Worm (Caenorhabditis elegans) whole organism, L4 larva: Measurements from ENCODE around the gene T10D4.7.

ENCODE experiments used
- D1046.2 ChIP-seq: fragments of 200-800 bp; sonication (Bioruptor generic); IDR thresholded peaks from 2 replicates; pipeline ENCODE4 v1.3.6; 2022; ENCODE audit warnings: missing genetic modification characterization, missing compliant biosample characterization
- F10B5.3 ChIP-seq: sonication (generic microtip); optimal IDR thresholded peaks from 2 replicates; lab custom pipeline; 2016; ENCODE audit warnings: mild to moderate bottlenecking, missing genetic modification characterization, missing compliant biosample characterization
- F37D6.2 ChIP-seq: sonication (generic microtip); optimal IDR thresholded peaks from 2 replicates; lab custom pipeline; 2016; ENCODE audit warnings: mild to moderate bottlenecking, missing genetic modification characterization, missing compliant biosample characterization
- F49E8.2 ChIP-seq: sonication (generic microtip); optimal IDR thresholded peaks from 2 replicates; lab custom pipeline; 2016; ENCODE audit warnings: missing compliant biosample characterization, mild to moderate bottlenecking, missing genetic modification characterization, borderline replicate concordance
- T26A8.4 ChIP-seq: fragments of 200-800 bp; sonication (Bioruptor generic); IDR thresholded peaks from 2 replicates; pipeline ENCODE4 v1.3.6; 2022; ENCODE audit warnings: missing genetic modification characterization, missing compliant biosample characterization
- Y105C5A.15 ChIP-seq: fragments of 200-800 bp; sonication (Bioruptor generic); IDR thresholded peaks from 2 replicates; pipeline ENCODE4 v1.3.6; 2022; ENCODE audit warnings: missing genetic modification characterization, missing compliant biosample characterization
- Y5F2A.4 ChIP-seq: fragments of 200-800 bp; sonication (Bioruptor generic); optimal IDR thresholded peaks from 2 replicates; lab custom pipeline; 2018; ENCODE audit warnings: mild to moderate bottlenecking, missing genetic modification characterization, missing compliant biosample characterization
- ZK337.2 ChIP-seq: fragments of 200-800 bp; sonication (Bioruptor generic); IDR thresholded peaks from 2 replicates; pipeline ENCODE4 v1.3.6; 2022; ENCODE audit warnings: missing genetic modification reagents, missing genetic modification characterization, missing compliant biosample characterization
- aha-1 ChIP-seq: fragments of 150-350 bp; peaks from one replicate; lab custom pipeline; 2014; ENCODE audit warnings: missing biosample characterization, missing genetic modification characterization
- attf-4 ChIP-seq: sonication (generic microtip); optimal IDR thresholded peaks from 3 replicates; lab custom pipeline; 2017; ENCODE audit warnings: missing biosample characterization, missing genetic modification characterization
- ceh-20 ChIP-seq: fragments of 200-800 bp; sonication (Bioruptor generic); IDR thresholded peaks from 2 replicates; pipeline ENCODE4 v1.3.6; 2022; ENCODE audit warnings: missing genetic modification reagents, missing genetic modification characterization, missing compliant biosample characterization
- ceh-28 ChIP-seq: fragments of 150-350 bp; optimal IDR thresholded peaks from 2 replicates; lab custom pipeline; 2014; ENCODE audit warnings: missing biosample characterization, missing genetic modification reagents, missing genetic modification characterization
- cey-2 ChIP-seq: sonication (generic microtip); optimal IDR thresholded peaks from 3 replicates; lab custom pipeline; 2017; ENCODE audit warnings: missing genetic modification characterization, mild to moderate bottlenecking, missing compliant biosample characterization, antibody characterized with exemption, borderline replicate concordance; ENCODE audit not compliant: insufficient read depth
- ctbp-1 ChIP-seq: fragments of 200-800 bp; sonication (Bioruptor generic); IDR thresholded peaks from 2 replicates; pipeline ENCODE4 v1.3.6; 2022; ENCODE audit warnings: missing genetic modification reagents, missing genetic modification characterization, missing compliant biosample characterization
- daf-19 ChIP-seq: fragments of 200-800 bp; sonication (Bioruptor generic); conservative IDR thresholded peaks from 2 replicates; pipeline ENCODE4 v1.3.6; 2022; ENCODE audit warnings: missing genetic modification characterization, missing compliant biosample characterization
- daf-8 ChIP-seq: fragments of 200-800 bp; sonication (Bioruptor generic); IDR thresholded peaks from 2 replicates; pipeline ENCODE4 v1.3.6; 2022; ENCODE audit warnings: missing genetic modification characterization, missing compliant biosample characterization
- dpl-1 ChIP-seq: fragments of 150-350 bp; optimal IDR thresholded peaks from 2 replicates; lab custom pipeline; 2014; ENCODE audit warnings: missing biosample characterization, missing genetic modification reagents, missing genetic modification characterization
- fkh-10 ChIP-seq: fragments of 150-350 bp; optimal IDR thresholded peaks from 2 replicates; lab custom pipeline; 2014; ENCODE audit warnings: missing biosample characterization, missing genetic modification reagents, missing genetic modification characterization
- gei-8 ChIP-seq: fragments of 200-800 bp; sonication (Bioruptor generic); optimal IDR thresholded peaks from 2 replicates; lab custom pipeline; 2018; ENCODE audit warnings: mild to moderate bottlenecking, missing genetic modification characterization, missing compliant biosample characterization
- hlh-11 ChIP-seq: fragments of 200-800 bp; sonication (Bioruptor generic); optimal IDR thresholded peaks from 2 replicates; lab custom pipeline; 2018; ENCODE audit warnings: mild to moderate bottlenecking, missing genetic modification characterization, missing compliant biosample characterization
- hmg-1.1 ChIP-seq: fragments of 200-800 bp; sonication (Bioruptor generic); IDR thresholded peaks from 2 replicates; pipeline ENCODE4 v1.3.6; 2022; ENCODE audit warnings: missing genetic modification reagents, missing genetic modification characterization, missing compliant biosample characterization
- lin-1 ChIP-seq: fragments of 200-800 bp; sonication (Bioruptor generic); IDR thresholded peaks from 2 replicates; pipeline ENCODE4 v1.3.6; 2022; ENCODE audit warnings: missing genetic modification reagents, missing genetic modification characterization, missing compliant biosample characterization
- lsy-2 ChIP-seq, 2 experiments: fragments of 150-350 bp in 1 of 2; sonication (generic microtip) in 1 of 2; optimal IDR thresholded peaks; 2 replicates each; lab custom pipeline; 2014 to 2017; ENCODE audit warnings: missing biosample characterization in 2 of 2, missing genetic modification characterization in 2 of 2
- madf-5 ChIP-seq, 2 experiments: fragments of 200-800 bp; sonication (Bioruptor generic); IDR thresholded peaks; 2 replicates each; pipeline ENCODE4 v1.3.6; 2022; ENCODE audit warnings: missing compliant biosample characterization in 2 of 2, missing genetic modification characterization in 2 of 2
- madf-9 ChIP-seq: fragments of 200-800 bp; sonication (Bioruptor generic); conservative IDR thresholded peaks from 2 replicates; pipeline ENCODE4 v1.3.6; 2022; ENCODE audit warnings: missing genetic modification reagents, missing genetic modification characterization, missing compliant biosample characterization
- mdl-1 ChIP-seq, 2 experiments: fragments of 150-350 bp in 1 of 2; sonication (generic microtip) in 1 of 2; optimal IDR thresholded peaks; 2 replicates each; lab custom pipeline; 2014 to 2017; ENCODE audit warnings: missing biosample characterization in 2 of 2, missing genetic modification characterization in 2 of 2
- mes-2 ChIP-seq: sonication (generic microtip); optimal IDR thresholded peaks from 2 replicates; lab custom pipeline; 2016; ENCODE audit warnings: missing genotype, mild to moderate bottlenecking, missing genetic modification characterization, missing compliant biosample characterization; ENCODE audit not compliant: poor library complexity, severe bottlenecking
- nhr-10 ChIP-seq: fragments of 150-350 bp; optimal IDR thresholded peaks from 2 replicates; lab custom pipeline; 2014; ENCODE audit warnings: missing biosample characterization, missing genetic modification characterization
- nhr-11 ChIP-seq: fragments of 150-350 bp; optimal IDR thresholded peaks from 2 replicates; lab custom pipeline; 2014; ENCODE audit warnings: missing biosample characterization, missing genetic modification characterization
- nhr-76 ChIP-seq: fragments of 150-350 bp; optimal IDR thresholded peaks from 2 replicates; lab custom pipeline; 2014; ENCODE audit warnings: missing biosample characterization, missing genetic modification characterization
- nhr-77 ChIP-seq: fragments of 150-350 bp; optimal IDR thresholded peaks from 2 replicates; lab custom pipeline; 2014; ENCODE audit warnings: missing biosample characterization, missing genetic modification characterization
- php-3 ChIP-seq: fragments of 200-800 bp; sonication (Bioruptor generic); IDR thresholded peaks from 2 replicates; pipeline ENCODE4 v1.3.6; 2022; ENCODE audit warnings: missing genetic modification reagents, missing genetic modification characterization, missing compliant biosample characterization
- saeg-2 ChIP-seq: fragments of 200-800 bp; sonication (Bioruptor generic); IDR thresholded peaks from 2 replicates; pipeline ENCODE4 v1.3.6; 2022; ENCODE audit warnings: missing genetic modification reagents, missing genetic modification characterization, missing compliant biosample characterization
- set-16 ChIP-seq: fragments of 200-800 bp; sonication (Bioruptor generic); IDR thresholded peaks from 2 replicates; pipeline ENCODE4 v1.3.6; 2022; ENCODE audit warnings: missing genetic modification reagents, missing genetic modification characterization, missing compliant biosample characterization
- snpc-1.2 ChIP-seq: fragments of 200-800 bp; sonication (Bioruptor generic); IDR thresholded peaks from 2 replicates; pipeline ENCODE4 v1.3.6; 2022; ENCODE audit warnings: missing genetic modification reagents, missing genetic modification characterization, missing compliant biosample characterization
- snpc-4 ChIP-seq: fragments of 150-350 bp; optimal IDR thresholded peaks from 2 replicates; lab custom pipeline; 2014; ENCODE audit warnings: missing biosample characterization, missing genetic modification characterization
- spr-3 ChIP-seq: fragments of 200-800 bp; sonication (Bioruptor generic); optimal IDR thresholded peaks from 2 replicates; lab custom pipeline; 2018; ENCODE audit warnings: mild to moderate bottlenecking, missing genetic modification characterization, missing compliant biosample characterization
- tag-97 ChIP-seq: fragments of 200-800 bp; sonication (Bioruptor generic); IDR thresholded peaks from 2 replicates; pipeline ENCODE4 v1.3.6; 2022; ENCODE audit warnings: missing genetic modification characterization, missing compliant biosample characterization

T10D4.7 gene

ce11 chrII:3117471-3117870, at the start of gene T10D4.7:
TSS of gene T10D4.7 (plus strand) at chrII:3117771.
- TF ChIP-seq saeg-2 (GFP tag; lab: Robert Waterston, UW) = no peak
- TF ChIP-seq F10B5.3 (tag; lab: Kevin White, UChicago) = no peak
- TF ChIP-seq nhr-76 (tag; lab: Kevin White, UChicago) = no peak
- TF ChIP-seq ceh-20 (GFP tag; lab: Robert Waterston, UW) = no peak
- no peak for TF ChIP-seq madf-5 (GFP tag; IDR thresholded peaks at IDR 0.05; lab: Robert Waterston, UW)
- TF ChIP-seq php-3 (GFP tag; lab: Robert Waterston, UW) = no peak
- no peak for TF ChIP-seq ctbp-1 (GFP tag; lab: Robert Waterston, UW)

ce11 chrII:3067896-3068295, 49.7 kb upstream of the T10D4.7 start:
- no peak for TF ChIP-seq dpl-1 (GFP tag; lab: Kevin White, UChicago)
- TF ChIP-seq aha-1 (tag; lab: Kevin White, UChicago) = peak; percentile 86
- TF ChIP-seq, all 104 proteins: peak for 1

ce11 chrII:3068646-3069045, 48.9 kb upstream of the T10D4.7 start:
- TF ChIP-seq gei-8 (GFP tag; lab: Kevin White, UChicago) (no peak), F37D6.2 (tag; lab: Kevin White, UChicago) (no peak), ceh-28 (tag; lab: Kevin White, UChicago) (peak; percentile 55), aha-1 (tag; lab: Kevin White, UChicago) (peak; percentile 61), F49E8.2 (no peak), tag-97 (GFP tag; lab: Robert Waterston, UW) (no peak)

ce11 chrII:3070182-3070581, 47.4 kb upstream of the T10D4.7 start:
- peak; percentile 95 for TF ChIP-seq ceh-28 (tag; lab: Kevin White, UChicago)
- TF ChIP-seq hmg-1.1 (GFP tag; lab: Robert Waterston, UW) = no peak

ce11 chrII:3071012-3071749, 46.4 kb upstream of the T10D4.7 start, which contains the start of gene Y25C1A.7:
TSS of gene Y25C1A.7 (minus strand) at chrII:3071062.
- no peak for TF ChIP-seq T26A8.4 (GFP tag; lab: Robert Waterston, UW)
- TF ChIP-seq mes-2 (tag; lab: Kevin White, UChicago) = peak; percentile 35

ce11 chrII:3076915-3077314, 40.7 kb upstream of the T10D4.7 start, which contains the start of gene Y25C1A.8:
TSS of gene Y25C1A.8 (minus strand) at chrII:3076959.
- TF ChIP-seq ZK337.2 (GFP tag; lab: Robert Waterston, UW) (peak; percentile 61; the same call in 1 of the 2 replicates), mdl-1 (tag; optimal IDR thresholded peaks at IDR 0.05; lab: Kevin White, UChicago) (peak in 1 of 2 experiments; percentile 69), snpc-1.2 (peak; percentile 66), snpc-4 (tag; lab: Kevin White, UChicago) (peak; percentile 48), attf-4 (tag; lab: Kevin White, UChicago) (no peak), set-16 (GFP tag; lab: Robert Waterston, UW) (peak; percentile 55; the same call in 1 of the 2 replicates), spr-3 (peak; percentile 94), madf-9 (GFP tag; lab: Robert Waterston, UW) (peak; percentile 81), nhr-11 (peak; percentile 80), F10B5.3 (tag; lab: Kevin White, UChicago) (peak; percentile 87), lsy-2 (tag; optimal IDR thresholded peaks at IDR 0.05; lab: Kevin White, UChicago) (peak; percentile 99 to 100), nhr-10 (tag; lab: Kevin White, UChicago) (peak; percentile 2), fkh-10 (GFP tag; lab: Kevin White, UChicago) (peak; percentile 53), Y5F2A.4 (peak; percentile 71), hmg-1.1 (GFP tag; lab: Robert Waterston, UW) (peak; percentile 95), ceh-20 (GFP tag; lab: Robert Waterston, UW) (peak; percentile 86), php-3 (GFP tag; lab: Robert Waterston, UW) (peak; percentile 89), daf-8 (no peak), D1046.2 (no peak), hlh-11 (peak; percentile 89), cey-2 (tag; lab: Kevin White, UChicago) (no peak), daf-19 (GFP tag; lab: Robert Waterston, UW) (no peak), mes-2 (tag; lab: Kevin White, UChicago) (peak; percentile 96), nhr-77 (tag; lab: Kevin White, UChicago) (peak; percentile 63), lin-1 (GFP tag; lab: Robert Waterston, UW) (peak; percentile 89), Y105C5A.15 (GFP tag; lab: Robert Waterston, UW) (no peak), F49E8.2 (peak; percentile 67)
